Fruit fly (Drosophila melanogaster) Kc167 (cell line): ENCODE results near the gene Esyt2.

ENCODE experiments used
- Sin3A ChIP-seq: fragments of >200 bp; optimal IDR thresholded peaks from 2 replicates; lab custom pipeline; 2018; ENCODE audit warnings: missing external identifiers
- h ChIP-seq: fragments of >200 bp; optimal IDR thresholded peaks from 3 replicates; lab custom pipeline; 2018; ENCODE audit warnings: missing external identifiers

- TF ChIP-seq Sin3A (lab: Kevin White, UChicago) (no peak), h (lab: Kevin White, UChicago) (no peak)
Observed at dm6 chr3R:24527845-24528244, 16.7 kb upstream of the Esyt2 start, which contains the start of gene CG6607.
